Fruit fly (Drosophila melanogaster) whole organism, embryonic: Measurements from ENCODE around the gene CG6583.

Experiments
- Antp ChIP-seq: fragments of 200-800 bp; sonication (Bioruptor generic); optimal IDR thresholded peaks from 3 replicates; lab custom pipeline; 2016; ENCODE audit warnings: missing biosample characterization, missing genetic modification characterization
- CG11456 ChIP-seq: fragments of 200-800 bp; sonication (Bioruptor generic); IDR thresholded peaks from 3 replicates; pipeline ENCODE4 v1.3.6; 2022; ENCODE audit warnings: missing biosample characterization, missing genetic modification characterization
- CG13296 ChIP-seq: fragments of 200-800 bp; sonication (Bioruptor generic); optimal IDR thresholded peaks from 3 replicates; lab custom pipeline; 2018; ENCODE audit warnings: missing biosample characterization, mild to moderate bottlenecking, missing genetic modification characterization
- CG14710 ChIP-seq: fragments of 200-800 bp; sonication (Bioruptor generic); optimal IDR thresholded peaks from 3 replicates; lab custom pipeline; 2019; ENCODE audit warnings: missing biosample characterization, mild to moderate bottlenecking, missing genetic modification characterization, moderate library complexity
- CG16779 ChIP-seq: fragments of 200-800 bp; sonication (Bioruptor generic); IDR thresholded peaks from 2 replicates; pipeline ENCODE4 v1.3.6; 2022; ENCODE audit warnings: missing biosample characterization, missing genetic modification characterization
- CG16813 ChIP-seq: fragments of 200-800 bp; sonication (Bioruptor generic); IDR thresholded peaks from 3 replicates; pipeline ENCODE4 v1.3.6; 2022; ENCODE audit warnings: missing biosample characterization, missing genetic modification characterization; ENCODE audit not compliant: partially characterized antibody
- CG16863 ChIP-seq: fragments of 200-800 bp; sonication (Bioruptor generic); optimal IDR thresholded peaks from 3 replicates; lab custom pipeline; 2016; ENCODE audit warnings: missing biosample characterization, missing genetic modification characterization
- CG17829 ChIP-seq: fragments of 200-800 bp; optimal IDR thresholded peaks from 2 replicates; lab custom pipeline; 2019; ENCODE audit warnings: missing biosample characterization, mild to moderate bottlenecking, missing genetic modification characterization, moderate library complexity
- CG31224 ChIP-seq: fragments of 200-800 bp; sonication (Bioruptor generic); IDR thresholded peaks from 2 replicates; pipeline ENCODE4 v1.3.6; 2022; ENCODE audit warnings: missing biosample characterization, missing genetic modification characterization
- CG3281 ChIP-seq: fragments of 200-800 bp; sonication (Bioruptor generic); optimal IDR thresholded peaks from 3 replicates; lab custom pipeline; 2017; ENCODE audit warnings: missing biosample characterization, mild to moderate bottlenecking, missing genetic modification characterization
- CG3726 ChIP-seq: fragments of 200-800 bp; sonication (Bioruptor generic); IDR thresholded peaks from 3 replicates; pipeline ENCODE4, ENCODE4 v1.3.6; 2022; ENCODE audit warnings: missing biosample characterization, missing genetic modification characterization
- CG8359 ChIP-seq: fragments of 200-800 bp; sonication (Bioruptor generic); optimal IDR thresholded peaks from 2 replicates; lab custom pipeline; 2017; ENCODE audit warnings: missing biosample characterization, mild to moderate bottlenecking, missing genetic modification characterization, borderline replicate concordance
- CG9797 ChIP-seq: fragments of 200-800 bp; sonication (Bioruptor generic); optimal IDR thresholded peaks from 3 replicates; lab custom pipeline; 2018; ENCODE audit warnings: missing biosample characterization, mild to moderate bottlenecking, missing genetic modification characterization
- CG9876 ChIP-seq: fragments of 200-800 bp; sonication (Bioruptor generic); optimal IDR thresholded peaks from 2 replicates; lab custom pipeline; 2016; ENCODE audit warnings: missing biosample characterization, missing genetic modification characterization
- CoRest ChIP-seq: fragments of 200-800 bp; sonication (Bioruptor generic); optimal IDR thresholded peaks from 3 replicates; lab custom pipeline; 2018; ENCODE audit warnings: missing biosample characterization, mild to moderate bottlenecking, missing genetic modification characterization, moderate library complexity
- Dip3 ChIP-seq: fragments of 200-800 bp; sonication (Bioruptor generic); optimal IDR thresholded peaks from 3 replicates; lab custom pipeline; 2016; ENCODE audit warnings: missing biosample characterization, missing genetic modification characterization
- E2f2 ChIP-seq: fragments of 200-800 bp; sonication (Bioruptor generic); IDR thresholded peaks from 2 replicates; pipeline ENCODE4 v1.3.6; 2022; ENCODE audit warnings: missing biosample characterization, missing genetic modification characterization
- Elba2 ChIP-seq: fragments of 200-800 bp; sonication (Bioruptor generic); optimal IDR thresholded peaks from 3 replicates; lab custom pipeline; 2016; ENCODE audit warnings: missing biosample characterization, missing genetic modification characterization
- Hr3 ChIP-seq: fragments of 200-800 bp; sonication (Bioruptor generic); optimal IDR thresholded peaks from 3 replicates; lab custom pipeline; 2016; ENCODE audit warnings: missing biosample characterization, missing genetic modification characterization
- Hr39 ChIP-seq: fragments of >200 bp; optimal IDR thresholded peaks from 2 replicates; lab custom pipeline; 2017
- Lhr ChIP-seq: fragments of 200-800 bp; sonication (Bioruptor generic); optimal IDR thresholded peaks from 3 replicates; lab custom pipeline; 2017; ENCODE audit warnings: mild to moderate bottlenecking, missing biosample characterization, missing genetic modification reagents, missing genetic modification characterization
- Mrtf ChIP-seq: fragments of 200-800 bp; sonication (Bioruptor generic); IDR thresholded peaks from 3 replicates; pipeline ENCODE4 v1.3.6; 2022; ENCODE audit warnings: missing biosample characterization, missing genetic modification characterization
- NC2β ChIP-seq: fragments of 200-800 bp; sonication (Bioruptor generic); optimal IDR thresholded peaks from 2 replicates; lab custom pipeline; 2016; ENCODE audit warnings: missing biosample characterization, missing genetic modification characterization
- NK7.1 ChIP-seq: fragments of 200-800 bp; sonication (Bioruptor generic); optimal IDR thresholded peaks from 3 replicates; lab custom pipeline; 2016; ENCODE audit warnings: missing biosample characterization, missing genetic modification characterization
- Oli ChIP-seq: fragments of 200-800 bp; sonication (Bioruptor generic); optimal IDR thresholded peaks from 2 replicates; lab custom pipeline; 2018; ENCODE audit warnings: missing biosample characterization, mild to moderate bottlenecking, missing genetic modification characterization, moderate library complexity
- Rfx ChIP-seq: fragments of 200-800 bp; sonication (Bioruptor generic); IDR thresholded peaks from 2 replicates; pipeline ENCODE4 v1.3.6; 2022; ENCODE audit warnings: missing biosample characterization, missing genetic modification characterization
- YL-1 ChIP-seq: fragments of 200-800 bp; sonication (Bioruptor generic); optimal IDR thresholded peaks from 3 replicates; lab custom pipeline; 2017; ENCODE audit warnings: missing biosample characterization, mild to moderate bottlenecking, missing genetic modification characterization
- ab ChIP-seq: fragments of 200-800 bp; sonication (Bioruptor generic); optimal IDR thresholded peaks from 2 replicates; lab custom pipeline; 2016; ENCODE audit warnings: missing biosample characterization, missing genetic modification characterization
- ap ChIP-seq: fragments of 200-800 bp; sonication (Bioruptor generic); IDR thresholded peaks from 2 replicates; pipeline ENCODE4 v1.3.6; 2022; ENCODE audit warnings: missing biosample characterization, missing genetic modification characterization
- bbx ChIP-seq: fragments of 200-800 bp; sonication (Bioruptor generic); IDR thresholded peaks from 2 replicates; pipeline ENCODE4 v1.3.6; 2022; ENCODE audit warnings: missing biosample characterization, missing genetic modification characterization; ENCODE audit not compliant: partially characterized antibody
- disco-r ChIP-seq: fragments of 200-800 bp; sonication (Bioruptor generic); optimal IDR thresholded peaks from 2 replicates; lab custom pipeline; 2016; ENCODE audit warnings: missing biosample characterization, missing genetic modification characterization
- fd96Cb ChIP-seq: fragments of 200-800 bp; sonication (Bioruptor generic); optimal IDR thresholded peaks from 2 replicates; lab custom pipeline; 2018; ENCODE audit warnings: missing biosample characterization, mild to moderate bottlenecking, missing genetic modification characterization, moderate library complexity
- fu2 ChIP-seq: fragments of 200-800 bp; sonication (Bioruptor generic); optimal IDR thresholded peaks from 2 replicates; lab custom pipeline; 2016; ENCODE audit warnings: missing biosample characterization, missing genetic modification characterization
- gfzf ChIP-seq: fragments of 200-800 bp; sonication (Bioruptor generic); optimal IDR thresholded peaks from 2 replicates; lab custom pipeline; 2016; ENCODE audit warnings: missing biosample characterization, mild to moderate bottlenecking, missing genetic modification characterization, moderate library complexity
- grau ChIP-seq: fragments of 200-800 bp; optimal IDR thresholded peaks from 3 replicates; lab custom pipeline; 2019; ENCODE audit warnings: missing biosample characterization, mild to moderate bottlenecking, missing genetic modification characterization, moderate library complexity
- hkb ChIP-seq, 2 experiments: fragments of 200-800 bp in 1 of 2; fragments of >200 bp in 1 of 2; sonication (Bioruptor generic) in 1 of 2; IDR thresholded peaks in 1 of 2; optimal IDR thresholded peaks in 1 of 2; 2 replicates each; pipeline versions ENCODE4 v1.3.6 to Lab custom; 2017 to 2022; ENCODE audit warnings: missing biosample characterization in 1 of 2, missing genetic modification characterization in 1 of 2
- inv ChIP-seq: fragments of 200-800 bp; sonication (Bioruptor generic); IDR thresholded peaks from 2 replicates; pipeline ENCODE4 v1.3.6; 2022; ENCODE audit warnings: missing biosample characterization, missing genetic modification characterization; ENCODE audit not compliant: partially characterized antibody
- nerfin-1 ChIP-seq: fragments of 200-800 bp; sonication (Bioruptor generic); optimal IDR thresholded peaks from 3 replicates; lab custom pipeline; 2019; ENCODE audit warnings: missing biosample characterization, mild to moderate bottlenecking, missing genetic modification characterization, moderate library complexity
- pb ChIP-seq: fragments of 200-800 bp; sonication (Bioruptor generic); optimal IDR thresholded peaks from 3 replicates; lab custom pipeline; 2016; ENCODE audit warnings: missing biosample characterization, missing genetic modification characterization
- pita ChIP-seq: fragments of 200-800 bp; sonication (Bioruptor generic); optimal IDR thresholded peaks from 2 replicates; lab custom pipeline; 2017; ENCODE audit warnings: missing biosample characterization, mild to moderate bottlenecking, missing genetic modification characterization
- pzg ChIP-seq: fragments of 200-800 bp; sonication (Bioruptor generic); optimal IDR thresholded peaks from 3 replicates; lab custom pipeline; 2018; ENCODE audit warnings: missing biosample characterization, mild to moderate bottlenecking, missing genetic modification characterization, moderate library complexity
- rib ChIP-seq: fragments of 200-800 bp; sonication (Bioruptor generic); IDR thresholded peaks from 2 replicates; pipeline ENCODE4 v1.3.6; 2022; ENCODE audit warnings: missing biosample characterization, missing genetic modification characterization
- schlank ChIP-seq: fragments of 200-800 bp; sonication (Bioruptor generic); optimal IDR thresholded peaks from 2 replicates; lab custom pipeline; 2018; ENCODE audit warnings: missing biosample characterization, mild to moderate bottlenecking, missing genetic modification characterization
- sd ChIP-seq: fragments of 200-800 bp; sonication (Bioruptor generic); optimal IDR thresholded peaks from 3 replicates; lab custom pipeline; 2018; ENCODE audit warnings: missing biosample characterization, mild to moderate bottlenecking, missing genetic modification characterization, moderate library complexity
- tin ChIP-seq: fragments of 200-800 bp; sonication (Bioruptor generic); optimal IDR thresholded peaks from 3 replicates; lab custom pipeline; 2016; ENCODE audit warnings: missing biosample characterization, missing genetic modification characterization
- trem ChIP-seq: fragments of 200-800 bp; optimal IDR thresholded peaks from 3 replicates; lab custom pipeline; 2019; ENCODE audit warnings: missing biosample characterization, mild to moderate bottlenecking, missing genetic modification characterization, moderate library complexity
- unpg ChIP-seq: fragments of 200-800 bp; sonication (Bioruptor generic); optimal IDR thresholded peaks from 3 replicates; lab custom pipeline; 2018; ENCODE audit warnings: missing biosample characterization, mild to moderate bottlenecking, missing genetic modification characterization, moderate library complexity
- usp ChIP-seq: fragments of >200 bp; optimal IDR thresholded peaks from 2 replicates; lab custom pipeline; 2017; ENCODE audit warnings: missing biosample characterization, missing genetic modification characterization
- wek ChIP-seq: fragments of 200-800 bp; sonication (Bioruptor generic); optimal IDR thresholded peaks from 3 replicates; lab custom pipeline; 2018; ENCODE audit warnings: missing biosample characterization, mild to moderate bottlenecking, missing genetic modification characterization, moderate library complexity
- zf30C ChIP-seq: fragments of 200-800 bp; sonication (Bioruptor generic); optimal IDR thresholded peaks from 3 replicates; lab custom pipeline; 2018; ENCODE audit warnings: missing biosample characterization, mild to moderate bottlenecking, missing genetic modification characterization

The CG6583 gene

DNA sequence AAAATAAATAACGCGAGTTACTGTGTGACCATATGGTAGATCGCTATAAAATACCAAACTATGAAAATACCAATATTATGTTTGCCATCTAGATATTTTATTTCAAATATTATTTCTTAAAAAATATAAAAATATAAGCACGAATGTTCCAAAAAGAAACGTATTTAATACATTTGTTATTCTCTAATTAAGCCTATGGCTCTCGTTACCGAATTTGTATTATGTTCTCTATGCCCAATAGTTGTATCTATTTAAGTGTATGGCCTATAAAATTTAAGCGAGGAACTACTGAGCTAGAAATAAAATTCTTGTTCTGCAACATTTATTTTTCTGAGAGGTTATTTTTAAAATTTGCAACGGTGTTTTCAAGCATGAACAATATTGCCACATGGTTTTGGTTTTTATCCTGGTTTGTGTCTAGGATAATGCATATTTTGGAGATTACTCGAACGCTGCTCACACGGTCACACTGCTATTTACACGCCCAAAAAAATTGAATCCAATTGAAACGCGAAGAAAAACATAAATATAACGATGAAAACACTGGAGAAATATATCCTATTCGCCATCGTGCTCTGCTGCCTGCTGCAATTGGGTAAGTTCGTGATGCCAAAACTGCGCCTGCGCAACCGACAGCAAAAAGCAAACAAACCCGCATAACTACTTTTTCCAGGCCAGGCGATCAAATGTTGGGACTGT lies at the start of gene CG6583, which contains the start of gene crok (continued):
- TF ChIP-seq ap (no peak), NC2β (GFP tag; lab: Kevin White, UChicago) (no peak), Hr3 (GFP tag; lab: Kevin White, UChicago) (no peak), hkb (optimal IDR thresholded peaks at IDR 0.05; lab: Kevin White, UChicago) (no peak), hkb (GFP tag; IDR thresholded peaks at IDR 0.05; lab: Robert Waterston, UW) (peak; percentile 18; the same call in 1 of the 2 replicates), rib (no peak), CG8359 (no peak), E2f2 (peak; percentile 52), CG9797 (GFP tag; lab: Kevin White, UChicago) (peak; percentile 69), Lhr (GFP tag; lab: Kevin White, UChicago) (peak; percentile 62), Elba2 (GFP tag; lab: Kevin White, UChicago) (peak; percentile 95), Hr39 (lab: Kevin White, UChicago) (no peak), CoRest (tag; lab: Kevin White, UChicago) (peak; percentile 12), Antp (no peak), ab (GFP tag; lab: Kevin White, UChicago) (no peak), Rfx (GFP tag; lab: Robert Waterston, UW) (no peak), CG16863 (GFP tag; lab: Kevin White, UChicago) (no peak), YL-1 (GFP tag; lab: Kevin White, UChicago) (peak; percentile 56), wek (GFP tag; lab: Kevin White, UChicago) (no peak), CG17829 (tag; lab: Kevin White, UChicago) (peak; percentile 21), gfzf (GFP tag; lab: Kevin White, UChicago) (peak; percentile 91), disco-r (no peak), sd (tag; lab: Kevin White, UChicago) (no peak), CG13296 (GFP tag; lab: Kevin White, UChicago) (no peak), CG16813 (GFP tag; lab: Robert Waterston, UW) (0 out of 3 replicates have a peak, but pooled peaks have one; percentile 13), unpg (GFP tag; lab: Kevin White, UChicago) (no peak), tin (GFP tag; lab: Kevin White, UChicago) (no peak), nerfin-1 (tag; lab: Kevin White, UChicago) (no peak), pb (no peak), CG9876 (GFP tag; lab: Kevin White, UChicago) (no peak), NK7.1 (GFP tag; lab: Kevin White, UChicago) (no peak), grau (tag; lab: Kevin White, UChicago) (no peak), inv (GFP tag; lab: Robert Waterston, UW) (0 out of 2 replicates have a peak, but pooled peaks have one; percentile 29), Oli (tag; lab: Kevin White, UChicago) (no peak), CG3281 (GFP tag; lab: Kevin White, UChicago) (no peak), schlank (tag; lab: Kevin White, UChicago) (no peak), CG16779 (GFP tag; lab: Robert Waterston, UW) (no peak), Mrtf (GFP tag; lab: Robert Waterston, UW) (no peak), pita (GFP tag; lab: Kevin White, UChicago) (peak; percentile 52), fu2 (GFP tag; lab: Kevin White, UChicago) (no peak), CG31224 (no peak), usp (GFP tag; lab: Kevin White, UChicago) (no peak), trem (tag; lab: Kevin White, UChicago) (peak; percentile 62), CG11456 (GFP tag; lab: Robert Waterston, UW) (no peak), Dip3 (GFP tag; lab: Kevin White, UChicago) (no peak), CG3726 (GFP tag; lab: Robert Waterston, UW) (no peak), CG14710 (tag; lab: Kevin White, UChicago) (peak; percentile 78), fd96Cb (tag; lab: Kevin White, UChicago) (no peak), bbx (GFP tag; lab: Robert Waterston, UW) (no peak), zf30C (GFP tag; lab: Kevin White, UChicago) (no peak), pzg (GFP tag; lab: Kevin White, UChicago) (peak; percentile 86)
